Fruit fly (Drosophila melanogaster) whole organism, adult: Measurements from ENCODE around the gene RpL36A.
A peak's percentile ranks its signal among the peaks of the same experiment; 100 is the strongest.

Experiments used
- CG11617 ChIP-seq: fragments of 200-800 bp; sonication (Bioruptor generic); optimal IDR thresholded peaks from 2 replicates; lab custom pipeline; 2017; ENCODE audit warnings: mild to moderate bottlenecking, missing biosample characterization, missing genetic modification reagents, missing genetic modification characterization
- CG12768 ChIP-seq: fragments of 200-800 bp; sonication (Bioruptor generic); optimal IDR thresholded peaks from 2 replicates; lab custom pipeline; 2017; ENCODE audit warnings: missing biosample characterization, missing genetic modification characterization, mild to moderate bottlenecking, moderate library complexity, missing genetic modification reagents
- CG14711 ChIP-seq: fragments of 200-800 bp; sonication (Bioruptor generic); optimal IDR thresholded peaks from 2 replicates; lab custom pipeline; 2018; ENCODE audit warnings: missing biosample characterization, mild to moderate bottlenecking, missing genetic modification characterization, moderate library complexity
- CG1620 ChIP-seq: fragments of 200-800 bp; sonication (Bioruptor generic); optimal IDR thresholded peaks from 2 replicates; lab custom pipeline; 2016; ENCODE audit warnings: missing biosample characterization, missing genetic modification characterization
- CG33017 ChIP-seq: fragments of 200-800 bp; sonication (Bioruptor generic); optimal IDR thresholded peaks from 2 replicates; lab custom pipeline; 2018; ENCODE audit warnings: missing biosample characterization, mild to moderate bottlenecking, missing genetic modification characterization, moderate library complexity
- CG5204 ChIP-seq: fragments of 200-800 bp; sonication (Bioruptor generic); optimal IDR thresholded peaks from 2 replicates; lab custom pipeline; 2016; ENCODE audit warnings: missing biosample characterization, missing genetic modification characterization
- CG7045 ChIP-seq: fragments of 200-800 bp; sonication (Bioruptor generic); optimal IDR thresholded peaks from 2 replicates; lab custom pipeline; 2017; ENCODE audit warnings: missing biosample characterization, mild to moderate bottlenecking, missing genetic modification characterization
- CG7101 ChIP-seq: fragments of 200-800 bp; sonication (Bioruptor generic); optimal IDR thresholded peaks from 2 replicates; lab custom pipeline; 2018; ENCODE audit warnings: missing biosample characterization, mild to moderate bottlenecking, missing genetic modification characterization, moderate library complexity
- Clk ChIP-seq: fragments of 200-800 bp; sonication (Bioruptor generic); optimal IDR thresholded peaks from 2 replicates; lab custom pipeline; 2017; ENCODE audit warnings: missing biosample characterization, missing genetic modification characterization
- Crg-1 ChIP-seq: fragments of 200-800 bp; sonication (Bioruptor generic); optimal IDR thresholded peaks from 2 replicates; lab custom pipeline; 2016; ENCODE audit warnings: missing biosample characterization, missing genetic modification characterization
- Hr96 ChIP-seq: fragments of 200-800 bp; sonication (Bioruptor generic); optimal IDR thresholded peaks from 2 replicates; lab custom pipeline; 2016; ENCODE audit warnings: missing biosample characterization, missing genetic modification characterization
- Mnt ChIP-seq: fragments of 200-800 bp; sonication (Bioruptor generic); optimal IDR thresholded peaks from 2 replicates; lab custom pipeline; 2016; ENCODE audit warnings: missing biosample characterization, mild to moderate bottlenecking, missing genetic modification characterization
- bab1 ChIP-seq: fragments of 200-800 bp; sonication (Bioruptor generic); optimal IDR thresholded peaks from 3 replicates; lab custom pipeline; 2019; ENCODE audit warnings: missing biosample characterization, mild to moderate bottlenecking, missing genetic modification characterization, moderate library complexity
- cic ChIP-seq: fragments of 200-800 bp; sonication (Bioruptor generic); optimal IDR thresholded peaks from 2 replicates; lab custom pipeline; 2017; ENCODE audit warnings: missing biosample characterization, mild to moderate bottlenecking, missing genetic modification characterization, moderate library complexity
- cnc ChIP-seq, 2 experiments: fragments of >200 bp; optimal IDR thresholded peaks; 2 replicates each; lab custom pipeline; 2017
- kay ChIP-seq: fragments of 200-800 bp; sonication (Bioruptor generic); peaks from one replicate; lab custom pipeline; 2016; ENCODE audit warnings: missing biosample characterization, missing genetic modification characterization, borderline replicate concordance
- ovo ChIP-seq: fragments of 200-800 bp; sonication (Bioruptor generic); optimal IDR thresholded peaks from 2 replicates; lab custom pipeline; 2016; ENCODE audit warnings: missing biosample characterization, missing genetic modification characterization
- pad ChIP-seq: fragments of 200-800 bp; sonication (Bioruptor generic); optimal IDR thresholded peaks from 3 replicates; lab custom pipeline; 2017; ENCODE audit warnings: missing biosample characterization, missing genetic modification characterization, mild to moderate bottlenecking, moderate library complexity, missing genetic modification reagents
- tj ChIP-seq: fragments of 200-800 bp; sonication (Bioruptor generic); optimal IDR thresholded peaks from 3 replicates; lab custom pipeline; 2017; ENCODE audit warnings: missing biosample characterization, mild to moderate bottlenecking, missing genetic modification characterization, moderate library complexity
- toe ChIP-seq: fragments of 200-800 bp; sonication (Bioruptor generic); optimal IDR thresholded peaks from 2 replicates; lab custom pipeline; 2016; ENCODE audit warnings: missing biosample characterization, missing genetic modification characterization

RpL36A gene

dm6 chr2L:8086736-8087467 lies 44.2 kb upstream of the RpL36A start:
- TF ChIP-seq Clk (GFP tag; lab: Kevin White, UChicago): peak; percentile 18
- TF ChIP-seq cic (GFP tag; lab: Kevin White, UChicago): peak; percentile 21
- TF ChIP-seq cnc (optimal IDR thresholded peaks at IDR 0.05; lab: Kevin White, UChicago): no peak
- no peak for TF ChIP-seq Crg-1
- peak; percentile 21 for TF ChIP-seq CG7045 (GFP tag; lab: Kevin White, UChicago)
- no peak for TF ChIP-seq pad (GFP tag; lab: Kevin White, UChicago)
- TF ChIP-seq CG33017 (tag; lab: Kevin White, UChicago): peak; percentile 48
- TF ChIP-seq toe (GFP tag; lab: Kevin White, UChicago): no peak
- TF ChIP-seq Hr96 (GFP tag; lab: Kevin White, UChicago): no peak
- TF ChIP-seq CG11617 (GFP tag; lab: Kevin White, UChicago): peak; percentile 55
- peak; percentile 93 for TF ChIP-seq kay (GFP tag; lab: Kevin White, UChicago)
- TF ChIP-seq CG7101 (tag; lab: Kevin White, UChicago): peak; percentile 38
- peak; percentile 25 for TF ChIP-seq CG14711 (tag; lab: Kevin White, UChicago)
- peak; percentile 52 for TF ChIP-seq CG12768 (GFP tag; lab: Kevin White, UChicago)
- no peak for TF ChIP-seq CG1620 (GFP tag; lab: Kevin White, UChicago)
- TF ChIP-seq ovo (GFP tag; lab: Kevin White, UChicago): no peak
- peak; percentile 27 for TF ChIP-seq Mnt (GFP tag; lab: Kevin White, UChicago)
- TF ChIP-seq CG5204 (GFP tag; lab: Kevin White, UChicago): no peak
- no peak for TF ChIP-seq bab1 (GFP tag; lab: Kevin White, UChicago)
- TF ChIP-seq tj: peak; percentile 2

- TF ChIP-seq CG7101 (tag; lab: Kevin White, UChicago): no peak
- TF ChIP-seq tj: no peak
- TF ChIP-seq Hr96 (GFP tag; lab: Kevin White, UChicago): no peak
- TF ChIP-seq cic (GFP tag; lab: Kevin White, UChicago): no peak
- no peak for TF ChIP-seq Clk (GFP tag; lab: Kevin White, UChicago)
- no peak for TF ChIP-seq pad (GFP tag; lab: Kevin White, UChicago)
- no peak for TF ChIP-seq kay (GFP tag; lab: Kevin White, UChicago)
Measured at dm6 chr2L:8085466-8086164, 42.9 kb upstream of the RpL36A start.

dm6 chr2L:8084349-8085203 lies 41.9 kb upstream of the RpL36A start:
- peak; percentile 79 for TF ChIP-seq pad (GFP tag; lab: Kevin White, UChicago)
- TF ChIP-seq Clk (GFP tag; lab: Kevin White, UChicago): peak; percentile 15
- TF ChIP-seq CG7101 (tag; lab: Kevin White, UChicago): no peak

- peak; percentile 98 for TF ChIP-seq CG14711 (tag; lab: Kevin White, UChicago)
- TF ChIP-seq Mnt (GFP tag; lab: Kevin White, UChicago): peak; percentile 58
- TF ChIP-seq toe (GFP tag; lab: Kevin White, UChicago): no peak
- peak; percentile 20 for TF ChIP-seq CG7101 (tag; lab: Kevin White, UChicago)
- TF ChIP-seq bab1 (GFP tag; lab: Kevin White, UChicago): peak; percentile 62
- no peak for TF ChIP-seq Crg-1
- peak; percentile 25 for TF ChIP-seq CG33017 (tag; lab: Kevin White, UChicago)
- peak; percentile 68 for TF ChIP-seq cic (GFP tag; lab: Kevin White, UChicago)
- no peak for TF ChIP-seq pad (GFP tag; lab: Kevin White, UChicago)
- no peak for TF ChIP-seq Clk (GFP tag; lab: Kevin White, UChicago)
- TF ChIP-seq kay (GFP tag; lab: Kevin White, UChicago): peak; percentile 33
Measured at dm6 chr2L:8083427-8084295, 41.0 kb upstream of the RpL36A start.

- TF ChIP-seq CG5204 (GFP tag; lab: Kevin White, UChicago) (no peak), cnc (optimal IDR thresholded peaks at IDR 0.05; lab: Kevin White, UChicago) (no peak), CG12768 (GFP tag; lab: Kevin White, UChicago) (no peak), toe (GFP tag; lab: Kevin White, UChicago) (no peak), CG33017 (tag; lab: Kevin White, UChicago) (no peak), Hr96 (GFP tag; lab: Kevin White, UChicago) (no peak), Crg-1 (no peak), kay (GFP tag; lab: Kevin White, UChicago) (no peak), Mnt (GFP tag; lab: Kevin White, UChicago) (no peak), ovo (GFP tag; lab: Kevin White, UChicago) (no peak), tj (no peak), pad (GFP tag; lab: Kevin White, UChicago) (no peak), CG14711 (tag; lab: Kevin White, UChicago) (no peak)
Measured at dm6 chr2L:8083413-8083426, 40.5 kb upstream of the RpL36A start, which contains the start of gene Bsg. Bsg (plus strand) TSS chr2L:8083420.
